Fruit fly (Drosophila melanogaster) whole organism, embryonic: ENCODE results near the gene Vha16-3.

ENCODE experiments used
- CG12942 ChIP-seq: fragments of 200-800 bp; sonication (Bioruptor generic); optimal IDR thresholded peaks from 3 replicates; lab custom pipeline; 2016; ENCODE audit warnings: missing biosample characterization, missing genetic modification characterization
- CG7786 ChIP-seq: fragments of 200-800 bp; sonication (Bioruptor generic); optimal IDR thresholded peaks from 2 replicates; lab custom pipeline; 2016; ENCODE audit warnings: missing biosample characterization, missing genetic modification characterization

dm6 chr3L:11444169-11444568 lies 28.9 kb upstream of the Vha16-3 start:
- TF ChIP-seq CG12942 (no peak), CG7786 (no peak)
